Worm (Caenorhabditis elegans) whole organism, L2 larva: ENCODE results near the gene Y48C3A.14.

Experiments used
- C34F6.9 ChIP-seq: fragments of 150-350 bp; optimal IDR thresholded peaks from 2 replicates; lab custom pipeline; 2014; ENCODE audit warnings: missing biosample characterization, missing genetic modification characterization
- R02D3.7 ChIP-seq: fragments of 150-350 bp; optimal IDR thresholded peaks from 2 replicates; lab custom pipeline; 2014; ENCODE audit warnings: missing biosample characterization, missing genetic modification characterization
- Y55F3AM.14 ChIP-seq: fragments of 200-800 bp; sonication (Bioruptor generic); optimal IDR thresholded peaks from 2 replicates; lab custom pipeline; 2018; ENCODE audit warnings: mild to moderate bottlenecking, missing genetic modification characterization, missing compliant biosample characterization
- ZK546.5 ChIP-seq: sonication (generic microtip); optimal IDR thresholded peaks from 2 replicates; lab custom pipeline; 2017; ENCODE audit warnings: missing biosample characterization, missing genetic modification characterization
- alr-1 ChIP-seq: fragments of 150-350 bp; optimal IDR thresholded peaks from 2 replicates; lab custom pipeline; 2014; ENCODE audit warnings: missing biosample characterization, missing genetic modification characterization
- aly-2 ChIP-seq: fragments of 150-350 bp; optimal IDR thresholded peaks from 2 replicates; lab custom pipeline; 2014; ENCODE audit warnings: missing biosample characterization, missing genetic modification characterization
- ama-1 ChIP-seq: fragments of 150-350 bp; optimal IDR thresholded peaks from 2 replicates; lab custom pipeline; 2018; ENCODE audit warnings: inconsistent platforms
- blmp-1 ChIP-seq: sonication (generic microtip); optimal IDR thresholded peaks from 2 replicates; lab custom pipeline; 2017; ENCODE audit warnings: missing genetic modification characterization, mild to moderate bottlenecking, missing compliant biosample characterization, antibody characterized with exemption, moderate library complexity; ENCODE audit not compliant: insufficient read depth
- ceh-16 ChIP-seq: fragments of 150-350 bp; optimal IDR thresholded peaks from 2 replicates; lab custom pipeline; 2014; ENCODE audit warnings: missing biosample characterization, missing genetic modification characterization
- crh-2 ChIP-seq: sonication (generic microtip); optimal IDR thresholded peaks from 2 replicates; lab custom pipeline; 2017; ENCODE audit warnings: missing biosample characterization, missing genetic modification characterization
- dmd-4 ChIP-seq: sonication (generic microtip); optimal IDR thresholded peaks from 2 replicates; lab custom pipeline; 2017; ENCODE audit warnings: missing biosample characterization, missing genetic modification characterization
- egl-27 ChIP-seq: sonication (generic microtip); optimal IDR thresholded peaks from 3 replicates; lab custom pipeline; 2017; ENCODE audit warnings: missing biosample characterization, missing genetic modification reagents, missing genetic modification characterization
- elt-1 ChIP-seq: fragments of 150-350 bp; optimal IDR thresholded peaks from 2 replicates; lab custom pipeline; 2014; ENCODE audit warnings: missing biosample characterization, missing genetic modification characterization
- elt-3 ChIP-seq: sonication (generic microtip); optimal IDR thresholded peaks from 2 replicates; lab custom pipeline; 2017; ENCODE audit warnings: missing biosample characterization, missing genetic modification characterization
- fos-1 ChIP-seq: fragments of 150-350 bp; optimal IDR thresholded peaks from 2 replicates; lab custom pipeline; 2014; ENCODE audit warnings: missing biosample characterization, missing genetic modification characterization
- lin-11 ChIP-seq: fragments of 150-350 bp; sonication (generic microtip); optimal IDR thresholded peaks from 2 replicates; lab custom pipeline; 2014; ENCODE audit warnings: missing biosample characterization, missing genetic modification characterization, inconsistent platforms, mixed read lengths
- lin-13 ChIP-seq: fragments of 150-350 bp; optimal IDR thresholded peaks from 2 replicates; lab custom pipeline; 2014; ENCODE audit warnings: missing biosample characterization, missing genetic modification reagents, missing genetic modification characterization
- lin-39 ChIP-seq: fragments of 150-350 bp; optimal IDR thresholded peaks from 2 replicates; lab custom pipeline; 2014; ENCODE audit warnings: missing biosample characterization, missing genetic modification reagents, missing genetic modification characterization
- lsy-2 ChIP-seq, 2 experiments: fragments of 150-350 bp in 1 of 2; sonication (generic microtip) in 1 of 2; optimal IDR thresholded peaks; 2 replicates each; lab custom pipeline; 2014 to 2017; ENCODE audit warnings: missing biosample characterization in 2 of 2, missing genetic modification characterization in 2 of 2
- mdl-1 ChIP-seq, 2 experiments: fragments of 150-350 bp in 1 of 2; sonication (generic microtip) in 1 of 2; optimal IDR thresholded peaks; 2 replicates each; lab custom pipeline; 2017; ENCODE audit warnings: missing biosample characterization in 2 of 2, missing genetic modification characterization in 2 of 2
- nhr-10 ChIP-seq: sonication (generic microtip); optimal IDR thresholded peaks from 2 replicates; lab custom pipeline; 2017; ENCODE audit warnings: missing biosample characterization, missing genetic modification characterization
- nhr-11 ChIP-seq: fragments of 150-350 bp; optimal IDR thresholded peaks from 2 replicates; lab custom pipeline; 2014; ENCODE audit warnings: missing biosample characterization, missing genetic modification characterization
- nhr-21 ChIP-seq: fragments of 150-350 bp; optimal IDR thresholded peaks from 2 replicates; lab custom pipeline; 2014; ENCODE audit warnings: missing biosample characterization, missing genetic modification characterization
- nhr-23 ChIP-seq: fragments of 150-350 bp; optimal IDR thresholded peaks from 2 replicates; lab custom pipeline; 2014; ENCODE audit warnings: missing biosample characterization, missing genetic modification reagents, missing genetic modification characterization
- nhr-237 ChIP-seq: fragments of 150-350 bp; optimal IDR thresholded peaks from 2 replicates; lab custom pipeline; 2014; ENCODE audit warnings: missing biosample characterization, missing genetic modification characterization
- nhr-6 ChIP-seq: fragments of 150-350 bp; optimal IDR thresholded peaks from 2 replicates; lab custom pipeline; 2014; ENCODE audit warnings: missing biosample characterization, missing genetic modification characterization
- nhr-77 ChIP-seq: fragments of 150-350 bp; optimal IDR thresholded peaks from 2 replicates; lab custom pipeline; 2014; ENCODE audit warnings: missing biosample characterization, missing genetic modification characterization
- skn-1 ChIP-seq: sonication (generic microtip); optimal IDR thresholded peaks from 2 replicates; lab custom pipeline; 2017; ENCODE audit warnings: missing biosample characterization, missing genetic modification characterization
- sma-3 ChIP-seq: sonication (generic microtip); optimal IDR thresholded peaks from 2 replicates; lab custom pipeline; 2016; ENCODE audit warnings: missing genetic modification reagents, missing genetic modification characterization, missing compliant biosample characterization
- sma-9 ChIP-seq, 2 experiments: fragments of 150-350 bp in 1 of 2; sonication (generic microtip) in 1 of 2; optimal IDR thresholded peaks; 2 replicates each; lab custom pipeline; 2014 to 2016; ENCODE audit warnings: missing genetic modification characterization in 2 of 2, mild to moderate bottlenecking in 1 of 2, missing biosample characterization in 1 of 2, missing compliant biosample characterization in 1 of 2, missing genetic modification reagents in 1 of 2, moderate library complexity in 1 of 2
- snpc-4 ChIP-seq: fragments of 150-350 bp; optimal IDR thresholded peaks from 2 replicates; lab custom pipeline; 2014; ENCODE audit warnings: missing biosample characterization, missing genetic modification characterization
- unc-39 ChIP-seq: fragments of 150-350 bp; optimal IDR thresholded peaks from 2 replicates; lab custom pipeline; 2014; ENCODE audit warnings: missing biosample characterization, missing genetic modification characterization
- unc-62 ChIP-seq: fragments of 150-350 bp; optimal IDR thresholded peaks from 2 replicates; lab custom pipeline; 2014; ENCODE audit warnings: missing biosample characterization, missing genetic modification reagents, missing genetic modification characterization
- zag-1 ChIP-seq: fragments of 150-350 bp; optimal IDR thresholded peaks from 2 replicates; lab custom pipeline; 2014; ENCODE audit warnings: missing biosample characterization, missing genetic modification characterization
- ztf-1 ChIP-seq: fragments of 200-800 bp; sonication (Bioruptor generic); conservative IDR thresholded peaks from 2 replicates; pipeline ENCODE4 v1.3.6; 2022; ENCODE audit warnings: missing genetic modification characterization, missing compliant biosample characterization
- ztf-11 ChIP-seq: sonication (generic microtip); optimal IDR thresholded peaks from 2 replicates; lab custom pipeline; 2017; ENCODE audit warnings: missing biosample characterization, missing genetic modification characterization
- ztf-4 ChIP-seq: fragments of 150-350 bp; optimal IDR thresholded peaks from 2 replicates; lab custom pipeline; 2014; ENCODE audit warnings: missing biosample characterization, missing genetic modification characterization

Y48C3A.14 gene

ce11 chrII:13424242-13424641 lies 34.7 kb downstream of the Y48C3A.14 start, which contains the start of gene Y48E1C.2:
Gene Y48E1C.2, plus strand, starts transcription at chrII:13424542.
- TF ChIP-seq lin-11 (tag; lab: Kevin White, UChicago) (no peak), nhr-77 (no peak), zag-1 (tag; lab: Kevin White, UChicago) (no peak), ceh-16 (tag; lab: Kevin White, UChicago) (no peak), ztf-11 (tag; lab: Kevin White, UChicago) (no peak), egl-27 (tag; lab: Kevin White, UChicago) (no peak), elt-3 (tag; lab: Kevin White, UChicago) (no peak), dmd-4 (no peak), skn-1 (tag; lab: Kevin White, UChicago) (no peak), elt-1 (tag; lab: Kevin White, UChicago) (no peak), nhr-10 (no peak), lsy-2 (tag; optimal IDR thresholded peaks at IDR 0.05; lab: Kevin White, UChicago) (no peak)

- TF ChIP-seq fos-1 (no peak), lin-13 (no peak), ztf-4 (tag; lab: Kevin White, UChicago) (no peak), sma-9 (GFP tag; optimal IDR thresholded peaks at IDR 0.05; lab: Kevin White, UChicago) (no peak), sma-9 (tag; optimal IDR thresholded peaks at IDR 0.05; lab: Kevin White, UChicago) (no peak), C34F6.9 (tag; lab: Kevin White, UChicago) (no peak), elt-3 (tag; lab: Kevin White, UChicago) (no peak), lsy-2 (tag; optimal IDR thresholded peaks at IDR 0.05; lab: Kevin White, UChicago) (no peak), nhr-11 (tag; lab: Kevin White, UChicago) (no peak), unc-62 (GFP tag; lab: Kevin White, UChicago) (no peak), nhr-77 (no peak), snpc-4 (no peak), crh-2 (tag; lab: Kevin White, UChicago) (no peak), ZK546.5 (no peak), lin-39 (tag; lab: Kevin White, UChicago) (no peak), sma-3 (GFP tag; lab: Kevin White, UChicago) (no peak), Y55F3AM.14 (GFP tag; lab: Kevin White, UChicago) (no peak)
Observed at ce11 chrII:13436725-13437124, 47.2 kb downstream of the Y48C3A.14 start, which contains the start of gene Y48E1C.4. Gene Y48E1C.4, minus strand, starts transcription at chrII:13436825.

DNA sequence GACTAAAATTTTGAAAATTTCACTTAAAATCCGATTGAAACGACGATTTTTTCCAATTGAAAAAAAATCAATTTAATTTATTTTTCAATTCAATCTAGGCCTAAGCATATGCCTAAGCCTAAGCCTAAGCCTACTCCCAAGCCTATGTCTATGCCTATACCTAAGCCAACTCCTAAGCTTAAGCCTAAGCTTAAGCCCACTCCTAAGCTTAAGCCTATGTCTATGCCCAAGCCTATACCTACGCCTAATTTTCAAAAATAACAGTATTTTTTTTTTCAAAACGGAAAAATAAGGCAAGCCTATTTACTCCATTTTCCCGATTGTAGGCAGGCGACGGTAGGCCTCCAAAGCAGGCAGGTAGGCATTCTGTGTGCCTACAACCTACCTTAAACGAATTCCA lies 54.7 kb downstream of the Y48C3A.14 start:
- TF ChIP-seq nhr-23 (no peak), lsy-2 (tag; optimal IDR thresholded peaks at IDR 0.05; lab: Kevin White, UChicago) (no peak), zag-1 (tag; lab: Kevin White, UChicago) (no peak), ZK546.5 (no peak), ztf-1 (GFP tag; lab: Robert Waterston, UW) (no peak), ama-1 (lab: Kevin White, UChicago) (no peak), lin-13 (no peak), C34F6.9 (tag; lab: Kevin White, UChicago) (no peak), snpc-4 (no peak), blmp-1 (no peak), skn-1 (tag; lab: Kevin White, UChicago) (no peak), ztf-4 (tag; lab: Kevin White, UChicago) (no peak), sma-3 (GFP tag; lab: Kevin White, UChicago) (no peak), nhr-21 (no peak)
- TF ChIP-seq, all 48 proteins: peak for 0

- no peak for TF ChIP-seq ceh-16 (tag; lab: Kevin White, UChicago)
- no peak for TF ChIP-seq mdl-1 (tag; optimal IDR thresholded peaks at IDR 0.05; lab: Kevin White, UChicago)
- TF ChIP-seq blmp-1: no peak
- TF ChIP-seq crh-2 (tag; lab: Kevin White, UChicago): no peak
- no peak for TF ChIP-seq aly-2 (tag; lab: Kevin White, UChicago)
- TF ChIP-seq skn-1 (tag; lab: Kevin White, UChicago): no peak
- no peak for TF ChIP-seq nhr-237 (tag; lab: Kevin White, UChicago)
- no peak for TF ChIP-seq ama-1 (lab: Kevin White, UChicago)
- TF ChIP-seq alr-1 (tag; lab: Kevin White, UChicago): no peak
- no peak for TF ChIP-seq nhr-6 (tag; lab: Kevin White, UChicago)
- TF ChIP-seq unc-39: no peak
- TF ChIP-seq dmd-4: no peak
- TF ChIP-seq nhr-10: no peak
- no peak for TF ChIP-seq lin-39 (tag; lab: Kevin White, UChicago)
- no peak for TF ChIP-seq ztf-11 (tag; lab: Kevin White, UChicago)
- TF ChIP-seq nhr-77: no peak
- TF ChIP-seq R02D3.7: no peak
- no peak for TF ChIP-seq lsy-2 (tag; optimal IDR thresholded peaks at IDR 0.05; lab: Kevin White, UChicago)
- TF ChIP-seq, all 48 proteins: peak for 0
Observed at ce11 chrII:13446597-13446996, 57.0 kb downstream of the Y48C3A.14 start.
